Fruit fly (Drosophila melanogaster) whole organism, embryonic: ENCODE measurements around the gene CG10137.

Experiments used
- Aef1 ChIP-seq: fragments of 200-800 bp; sonication (Bioruptor generic); IDR thresholded peaks from 3 replicates; pipeline ENCODE4 v1.3.6; 2022; ENCODE audit warnings: missing biosample characterization, missing genetic modification characterization
- BEAF-32 ChIP-seq: fragments of 200-800 bp; sonication (Bioruptor generic); optimal IDR thresholded peaks from 3 replicates; lab custom pipeline; 2017; ENCODE audit warnings: missing biosample characterization, missing genetic modification characterization, mild to moderate bottlenecking, moderate library complexity, missing genetic modification reagents
- Bgb ChIP-seq: fragments of 200-800 bp; sonication (Bioruptor generic); IDR thresholded peaks from 2 replicates; pipeline ENCODE4 v1.3.6; 2022; ENCODE audit warnings: missing biosample characterization, missing genetic modification characterization; ENCODE audit not compliant: partially characterized antibody
- BtbVII ChIP-seq: fragments of 200-800 bp; sonication (Bioruptor generic); optimal IDR thresholded peaks from 3 replicates; lab custom pipeline; 2017; ENCODE audit warnings: missing biosample characterization, mild to moderate bottlenecking, missing genetic modification characterization
- CG10321 ChIP-seq: fragments of 200-800 bp; sonication (Bioruptor generic); IDR thresholded peaks from 2 replicates; pipeline ENCODE4 v1.3.6; 2022; ENCODE audit warnings: missing biosample characterization, missing genetic modification characterization
- CG12071 ChIP-seq: fragments of 200-800 bp; sonication (Bioruptor generic); optimal IDR thresholded peaks from 3 replicates; lab custom pipeline; 2018; ENCODE audit warnings: missing biosample characterization, mild to moderate bottlenecking, missing genetic modification characterization
- CG13775 ChIP-seq: fragments of 200-800 bp; sonication (Bioruptor generic); optimal IDR thresholded peaks from 3 replicates; lab custom pipeline; 2017; ENCODE audit warnings: missing biosample characterization, mild to moderate bottlenecking, missing genetic modification characterization
- CG15011 ChIP-seq: fragments of 200-800 bp; sonication (Bioruptor generic); optimal IDR thresholded peaks from 3 replicates; lab custom pipeline; 2018; ENCODE audit warnings: missing biosample characterization, mild to moderate bottlenecking, missing genetic modification characterization
- CG15514 ChIP-seq: fragments of 200-800 bp; sonication (Bioruptor generic); optimal IDR thresholded peaks from 3 replicates; lab custom pipeline; 2017; ENCODE audit warnings: missing biosample characterization, missing genetic modification characterization, mild to moderate bottlenecking, moderate library complexity, missing genetic modification reagents
- CG1603 ChIP-seq: fragments of 200-800 bp; sonication (Bioruptor generic); optimal IDR thresholded peaks from 2 replicates; lab custom pipeline; 2019; ENCODE audit warnings: missing biosample characterization, mild to moderate bottlenecking, missing genetic modification characterization, moderate library complexity
- CG2120 ChIP-seq: fragments of 200-800 bp; sonication (Bioruptor generic); optimal IDR thresholded peaks from 3 replicates; lab custom pipeline; 2016; ENCODE audit warnings: missing biosample characterization, missing genetic modification characterization
- CG3407 ChIP-seq: fragments of 200-800 bp; sonication (Bioruptor generic); optimal IDR thresholded peaks from 2 replicates; lab custom pipeline; 2018; ENCODE audit warnings: missing biosample characterization, mild to moderate bottlenecking, missing genetic modification characterization
- CG42726 ChIP-seq: fragments of 200-800 bp; sonication (Bioruptor generic); IDR thresholded peaks from 2 replicates; pipeline ENCODE4 v1.3.6; 2022; ENCODE audit warnings: missing biosample characterization, missing genetic modification characterization; ENCODE audit not compliant: partially characterized antibody
- CG6791 ChIP-seq: fragments of 200-800 bp; sonication (Bioruptor generic); IDR thresholded peaks from 3 replicates; pipeline ENCODE4 v1.3.6; 2022; ENCODE audit warnings: missing biosample characterization, missing genetic modification characterization; ENCODE audit not compliant: partially characterized antibody
- CG7786 ChIP-seq: fragments of 200-800 bp; sonication (Bioruptor generic); optimal IDR thresholded peaks from 2 replicates; lab custom pipeline; 2016; ENCODE audit warnings: missing biosample characterization, missing genetic modification characterization
- CG8089 ChIP-seq: fragments of 200-800 bp; sonication (Bioruptor generic); optimal IDR thresholded peaks from 3 replicates; lab custom pipeline; 2016; ENCODE audit warnings: missing biosample characterization, missing genetic modification characterization
- CG9215 ChIP-seq: fragments of 200-800 bp; sonication (Bioruptor generic); IDR thresholded peaks from 2 replicates; pipeline ENCODE4 v1.3.6; 2022; ENCODE audit warnings: missing biosample characterization, missing genetic modification characterization
- CkIIα-i1 ChIP-seq: fragments of 200-800 bp; sonication (Bioruptor generic); IDR thresholded peaks from 2 replicates; pipeline ENCODE4 v1.3.6; 2022; ENCODE audit warnings: missing biosample characterization, missing genetic modification characterization
- CrebB ChIP-seq: fragments of 200-800 bp; sonication (Bioruptor generic); optimal IDR thresholded peaks from 3 replicates; lab custom pipeline; 2018; ENCODE audit warnings: missing biosample characterization, mild to moderate bottlenecking, missing genetic modification characterization
- Doc3 ChIP-seq: fragments of 200-800 bp; sonication (Bioruptor generic); IDR thresholded peaks from 3 replicates; pipeline ENCODE4 v1.3.6; 2022; ENCODE audit warnings: missing biosample characterization, missing genetic modification characterization; ENCODE audit not compliant: partially characterized antibody
- Fer3 ChIP-seq: fragments of 200-800 bp; sonication (Bioruptor generic); optimal IDR thresholded peaks from 2 replicates; lab custom pipeline; 2018; ENCODE audit warnings: missing biosample characterization, mild to moderate bottlenecking, missing genetic modification characterization, moderate library complexity
- HLHmδ ChIP-seq: fragments of 200-800 bp; sonication (Bioruptor generic); optimal IDR thresholded peaks from 2 replicates; lab custom pipeline; 2018; ENCODE audit warnings: missing biosample characterization, mild to moderate bottlenecking, missing genetic modification characterization, moderate library complexity
- Hmx ChIP-seq: fragments of 200-800 bp; sonication (Bioruptor generic); optimal IDR thresholded peaks from 2 replicates; lab custom pipeline; 2016; ENCODE audit warnings: missing biosample characterization, missing genetic modification characterization
- NC2β ChIP-seq: fragments of 200-800 bp; sonication (Bioruptor generic); optimal IDR thresholded peaks from 2 replicates; lab custom pipeline; 2016; ENCODE audit warnings: missing biosample characterization, missing genetic modification characterization
- Nf-YA ChIP-seq: fragments of 200-800 bp; sonication (Bioruptor generic); IDR thresholded peaks from 2 replicates; pipeline ENCODE4 v1.3.6; 2022; ENCODE audit warnings: missing biosample characterization, missing genetic modification characterization
- Oli ChIP-seq: fragments of 200-800 bp; sonication (Bioruptor generic); optimal IDR thresholded peaks from 2 replicates; lab custom pipeline; 2018; ENCODE audit warnings: missing biosample characterization, mild to moderate bottlenecking, missing genetic modification characterization, moderate library complexity
- Sry-δ ChIP-seq: fragments of 200-800 bp; sonication (Bioruptor generic); optimal IDR thresholded peaks from 2 replicates; lab custom pipeline; 2016; ENCODE audit warnings: missing biosample characterization, missing genetic modification characterization
- ara ChIP-seq: fragments of 200-800 bp; sonication (Bioruptor generic); IDR thresholded peaks from 2 replicates; pipeline ENCODE4 v1.3.6; 2022; ENCODE audit warnings: missing biosample characterization, missing genetic modification characterization
- bcd ChIP-seq: fragments of 200-800 bp; sonication (Bioruptor generic); optimal IDR thresholded peaks from 2 replicates; lab custom pipeline; 2017; ENCODE audit warnings: missing biosample characterization, mild to moderate bottlenecking, missing genetic modification characterization
- cg ChIP-seq: fragments of 200-800 bp; sonication (Bioruptor generic); optimal IDR thresholded peaks from 3 replicates; lab custom pipeline; 2019; ENCODE audit warnings: missing biosample characterization, mild to moderate bottlenecking, missing genetic modification characterization, moderate library complexity
- chinmo ChIP-seq: fragments of 200-800 bp; sonication (Bioruptor generic); IDR thresholded peaks from 4 replicates; pipeline ENCODE4 v1.3.6; 2022; ENCODE audit warnings: missing biosample characterization, missing genetic modification characterization; ENCODE audit not compliant: partially characterized antibody
- chm ChIP-seq: fragments of 200-800 bp; sonication (Bioruptor generic); IDR thresholded peaks from 2 replicates; pipeline ENCODE4 v1.3.6; 2022; ENCODE audit warnings: missing biosample characterization, missing genetic modification characterization
- cwo ChIP-seq: fragments of 200-800 bp; sonication (Bioruptor generic); optimal IDR thresholded peaks from 3 replicates; lab custom pipeline; 2017; ENCODE audit warnings: missing biosample characterization, missing genetic modification characterization, mild to moderate bottlenecking, moderate library complexity, missing genetic modification reagents
- da ChIP-seq: fragments of 200-800 bp; sonication (Bioruptor generic); optimal IDR thresholded peaks from 2 replicates; lab custom pipeline; 2016; ENCODE audit warnings: missing biosample characterization, missing genetic modification characterization
- dan ChIP-seq: fragments of 200-800 bp; sonication (Bioruptor generic); IDR thresholded peaks from 2 replicates; pipeline ENCODE4 v1.3.6; 2022; ENCODE audit warnings: missing biosample characterization, missing genetic modification characterization
- dm ChIP-seq: fragments of 200-800 bp; sonication (Bioruptor generic); optimal IDR thresholded peaks from 3 replicates; lab custom pipeline; 2016; ENCODE audit warnings: missing biosample characterization, missing genetic modification characterization
- fd64A ChIP-seq: fragments of 200-800 bp; sonication (Bioruptor generic); optimal IDR thresholded peaks from 3 replicates; lab custom pipeline; 2018; ENCODE audit warnings: missing biosample characterization, mild to moderate bottlenecking, missing genetic modification characterization
- jing ChIP-seq: fragments of 200-800 bp; sonication (Bioruptor generic); optimal IDR thresholded peaks from 2 replicates; lab custom pipeline; 2018; ENCODE audit warnings: missing biosample characterization, mild to moderate bottlenecking, missing genetic modification characterization
- luna ChIP-seq: fragments of 200-800 bp; sonication (Bioruptor generic); optimal IDR thresholded peaks from 2 replicates; lab custom pipeline; 2016; ENCODE audit warnings: missing biosample characterization, missing genetic modification characterization
- mld ChIP-seq: fragments of 200-800 bp; sonication (Bioruptor generic); IDR thresholded peaks from 3 replicates; pipeline ENCODE4 v1.3.6; 2022; ENCODE audit warnings: missing biosample characterization, missing genetic modification characterization; ENCODE audit not compliant: partially characterized antibody
- nau ChIP-seq: fragments of 200-800 bp; sonication (Bioruptor generic); optimal IDR thresholded peaks from 3 replicates; lab custom pipeline; 2017; ENCODE audit warnings: missing biosample characterization, mild to moderate bottlenecking, missing genetic modification characterization, missing genetic modification reagents
- org-1 ChIP-seq: fragments of 200-800 bp; sonication (Bioruptor generic); optimal IDR thresholded peaks from 2 replicates; lab custom pipeline; 2017; ENCODE audit warnings: missing biosample characterization, missing genetic modification characterization
- sens-2 ChIP-seq: fragments of 200-800 bp; sonication (Bioruptor generic); IDR thresholded peaks from 2 replicates; pipeline ENCODE4 v1.3.6; 2022; ENCODE audit warnings: missing biosample characterization, missing genetic modification characterization
- tx ChIP-seq: fragments of 200-800 bp; sonication (Bioruptor generic); optimal IDR thresholded peaks from 2 replicates; lab custom pipeline; 2016; ENCODE audit warnings: missing biosample characterization, missing genetic modification characterization
- usp ChIP-seq: fragments of >200 bp; optimal IDR thresholded peaks from 2 replicates; lab custom pipeline; 2017; ENCODE audit warnings: missing biosample characterization, missing genetic modification characterization
- vfl ChIP-seq: fragments of 200-800 bp; sonication (Bioruptor generic); optimal IDR thresholded peaks from 2 replicates; lab custom pipeline; 2016; ENCODE audit warnings: missing biosample characterization, missing genetic modification characterization
- vnd ChIP-seq: fragments of 200-800 bp; sonication (Bioruptor generic); IDR thresholded peaks from 3 replicates; pipeline ENCODE4 v1.3.6; 2022; ENCODE audit warnings: missing biosample characterization, missing genetic modification characterization; ENCODE audit not compliant: partially characterized antibody
- zen2 ChIP-seq: fragments of 200-800 bp; sonication (Bioruptor generic); IDR thresholded peaks from 3 replicates; pipeline ENCODE4 v1.3.6; 2022; ENCODE audit warnings: missing biosample characterization, missing genetic modification characterization; ENCODE audit not compliant: partially characterized antibody
- zf30C ChIP-seq: fragments of 200-800 bp; sonication (Bioruptor generic); optimal IDR thresholded peaks from 3 replicates; lab custom pipeline; 2018; ENCODE audit warnings: missing biosample characterization, mild to moderate bottlenecking, missing genetic modification characterization

CG10137 gene

DNA sequence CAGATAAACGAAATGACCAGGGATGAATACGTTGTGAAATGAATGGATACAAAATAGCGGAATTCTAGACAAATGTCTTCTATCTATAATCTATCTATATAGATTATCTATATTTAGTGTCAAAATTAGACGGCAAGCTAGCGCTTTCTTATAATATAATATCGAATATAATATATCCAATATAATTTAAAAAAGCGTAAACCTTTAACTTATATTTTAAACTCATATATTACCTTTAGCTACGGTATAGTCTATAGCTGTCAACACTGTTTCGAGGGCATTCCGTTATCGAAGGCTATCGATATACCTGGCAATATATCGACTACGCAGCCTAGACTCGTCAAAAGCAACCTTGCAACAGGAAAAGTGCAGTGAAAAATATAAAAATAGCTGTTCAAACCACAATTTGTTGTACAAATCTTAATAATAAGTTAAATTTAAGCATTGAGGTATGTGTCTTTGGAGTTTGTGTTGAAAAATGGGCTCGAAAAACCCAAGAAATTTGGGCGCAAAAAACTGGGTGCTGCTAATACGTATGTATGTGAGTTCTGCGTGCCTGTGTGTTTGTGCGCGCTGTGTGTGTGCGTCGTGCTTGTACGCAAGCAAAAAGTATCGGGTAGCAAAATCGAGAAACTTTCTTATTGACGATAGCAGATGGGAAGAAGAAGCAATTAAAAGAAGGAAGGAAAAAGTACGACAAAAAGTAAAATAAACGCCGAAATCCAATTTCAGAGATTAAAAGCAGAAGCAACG lies 33.4 kb upstream of the CG10137 start, which contains the start of the genes swm and Ctu2 (continued):
- TF ChIP-seq Nf-YA (GFP tag; lab: Robert Waterston, UW), result no peak
- TF ChIP-seq CkIIα-i1 (GFP tag; lab: Robert Waterston, UW), result no peak
- TF ChIP-seq sens-2 (GFP tag; lab: Robert Waterston, UW), result no peak
- TF ChIP-seq nau (GFP tag; lab: Kevin White, UChicago), result no peak
- TF ChIP-seq CG6791 (GFP tag; lab: Robert Waterston, UW), result peak; percentile 52; the same call in 2 of the 3 replicates
- no peak for TF ChIP-seq CG8089 (GFP tag; lab: Kevin White, UChicago)
- peak; percentile 94 for TF ChIP-seq cg
- peak; percentile 51 for TF ChIP-seq Aef1
- TF ChIP-seq da (GFP tag; lab: Kevin White, UChicago), result no peak
- TF ChIP-seq Oli, result no peak
- peak; percentile 55 for TF ChIP-seq CG13775 (GFP tag; lab: Kevin White, UChicago)
- TF ChIP-seq mld, result no peak
- peak; percentile 44 for TF ChIP-seq CG15514
- TF ChIP-seq luna, result no peak
- no peak for TF ChIP-seq chm (GFP tag; lab: Robert Waterston, UW)
- no peak for TF ChIP-seq tx (GFP tag; lab: Kevin White, UChicago)
- no peak for TF ChIP-seq zf30C (GFP tag; lab: Kevin White, UChicago)
- no peak for TF ChIP-seq BtbVII (GFP tag; lab: Kevin White, UChicago)
- no peak for TF ChIP-seq CG7786 (GFP tag; lab: Kevin White, UChicago)
- TF ChIP-seq CG2120, result peak; percentile 47
- no peak for TF ChIP-seq HLHmδ (GFP tag; lab: Kevin White, UChicago)
- no peak for TF ChIP-seq CG12071 (GFP tag; lab: Kevin White, UChicago)
- peak; percentile 63 for TF ChIP-seq bcd (GFP tag; lab: Kevin White, UChicago)
- peak; percentile 82 for TF ChIP-seq Fer3 (tag; lab: Kevin White, UChicago)
- peak; percentile 72 for TF ChIP-seq CG9215 (GFP tag; lab: Robert Waterston, UW)

- no peak for TF ChIP-seq CrebB
- TF ChIP-seq zen2 (GFP tag; lab: Robert Waterston, UW), result peak; percentile 70
- peak; percentile 66 for TF ChIP-seq Sry-δ (GFP tag; lab: Kevin White, UChicago)
- TF ChIP-seq CG9215 (GFP tag; lab: Robert Waterston, UW), result no peak
- no peak for TF ChIP-seq CG3407 (GFP tag; lab: Kevin White, UChicago)
- TF ChIP-seq org-1 (GFP tag; lab: Kevin White, UChicago), result no peak
- no peak for TF ChIP-seq CG1603 (tag; lab: Kevin White, UChicago)
- TF ChIP-seq CG15011 (GFP tag; lab: Kevin White, UChicago), result no peak
- no peak for TF ChIP-seq chm (GFP tag; lab: Robert Waterston, UW)
- TF ChIP-seq chinmo (GFP tag; lab: Robert Waterston, UW), result 0 out of 4 replicates have a peak, but pooled peaks have one; percentile 10
- peak; percentile 48 for TF ChIP-seq vnd (GFP tag; lab: Robert Waterston, UW)
- TF ChIP-seq CG42726, result peak; percentile 14; the same call in 1 of the 2 replicates
- TF ChIP-seq ara, result no peak
- TF ChIP-seq CG10321 (GFP tag; lab: Robert Waterston, UW), result no peak
- peak; percentile 58 for TF ChIP-seq Doc3 (GFP tag; lab: Robert Waterston, UW)
- no peak for TF ChIP-seq cwo (GFP tag; lab: Kevin White, UChicago)
- TF ChIP-seq vfl, result no peak
- no peak for TF ChIP-seq dan (GFP tag; lab: Robert Waterston, UW)
- TF ChIP-seq usp, result no peak
- TF ChIP-seq BEAF-32, result peak; percentile 65
- TF ChIP-seq Bgb (GFP tag; lab: Robert Waterston, UW), result peak; percentile 74
- TF ChIP-seq NC2β (GFP tag; lab: Kevin White, UChicago), result no peak
- TF ChIP-seq Hmx (GFP tag; lab: Kevin White, UChicago), result no peak
- no peak for TF ChIP-seq jing (GFP tag; lab: Kevin White, UChicago)
- TF ChIP-seq fd64A, result no peak
- no peak for TF ChIP-seq dm (GFP tag; lab: Kevin White, UChicago)
Observed at dm6 chr2L:19497983-19498382, 28.5 kb upstream of the CG10137 start, which contains the start of gene Top3alpha. TSS of gene Top3alpha (plus strand) at chr2L:19498168.
